Worm (Caenorhabditis elegans): ENCODE data around the gene R09D1.14.

DNA sequence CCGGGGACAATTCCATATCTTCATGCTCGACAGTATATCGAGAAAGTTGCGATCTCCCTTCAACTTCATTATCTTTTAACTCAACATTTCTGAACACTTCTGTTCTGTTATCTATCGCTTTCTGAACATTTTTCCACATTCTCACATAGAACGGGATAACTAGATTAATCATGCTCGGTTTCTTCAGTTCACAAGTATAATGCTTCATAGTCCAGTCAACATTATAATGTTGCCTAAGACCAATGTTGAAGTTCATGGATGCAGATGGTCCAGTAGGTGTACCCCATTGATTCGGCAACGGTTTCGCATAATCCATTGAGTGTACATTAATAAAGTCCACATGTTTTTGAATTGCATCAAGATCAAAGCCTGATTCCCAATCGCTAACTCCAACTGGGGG lies 20.5 kb downstream of the R09D1.14 start:
- TF ChIP-seq nhr-76 (tag; optimal IDR thresholded peaks at IDR 0.05) (no peak), skn-1 (tag; optimal IDR thresholded peaks at IDR 0.05) (no peak), nfya-1 (tag; optimal IDR thresholded peaks at IDR 0.05; ENCODE audit: insufficient read depth) (no peak), unc-62 (GFP tag; optimal IDR thresholded peaks at IDR 0.05) (no peak), zag-1 (tag; optimal IDR thresholded peaks at IDR 0.05) (no peak), pha-4 (tag; optimal IDR thresholded peaks at IDR 0.05) (no peak), snpc-4 (tag; optimal IDR thresholded peaks at IDR 0.05) (no peak), fos-1 (tag; optimal IDR thresholded peaks at IDR 0.05) (no peak), nhr-77 (tag; optimal IDR thresholded peaks at IDR 0.05) (no peak), ama-1 (optimal IDR thresholded peaks at IDR 0.05) (no peak), ztf-11 (tag; optimal IDR thresholded peaks at IDR 0.05) (no peak), elt-3 (tag; optimal IDR thresholded peaks at IDR 0.05) (no peak), nhr-237 (tag; optimal IDR thresholded peaks at IDR 0.05) (no peak), ZK546.5 (tag; optimal IDR thresholded peaks at IDR 0.05) (no peak)
